Worm (Caenorhabditis elegans): Measurements from ENCODE around the gene fbxa-59.

ce11 chrIII:916897-917296, 26.4 kb downstream of the fbxa-59 start, which contains the start of gene idpp-13:
- TF ChIP-seq egl-27 (tag; optimal IDR thresholded peaks at IDR 0.05): no peak
- no peak for TF ChIP-seq ceh-82 (tag; optimal IDR thresholded peaks at IDR 0.05)
- no peak for TF ChIP-seq elt-3 (tag; optimal IDR thresholded peaks at IDR 0.05)
- TF ChIP-seq nhr-77 (tag; optimal IDR thresholded peaks at IDR 0.05): no peak
- TF ChIP-seq skn-1 (tag; optimal IDR thresholded peaks at IDR 0.05): no peak
- TF ChIP-seq aly-2 (tag; optimal IDR thresholded peaks at IDR 0.05): no peak
- no peak for TF ChIP-seq F13H6.1 (tag; optimal IDR thresholded peaks at IDR 0.05)
- TF ChIP-seq snpc-4 (tag; optimal IDR thresholded peaks at IDR 0.05): no peak
- TF ChIP-seq alr-1 (tag; optimal IDR thresholded peaks at IDR 0.05): no peak
- no peak for TF ChIP-seq R02D3.7 (tag; optimal IDR thresholded peaks at IDR 0.05)
